Worm (Caenorhabditis elegans) whole organism, midembryonic: Measurements from ENCODE around the gene B0286.1.

ENCODE experiments used
- cog-1 ChIP-seq: sonication (generic microtip); optimal IDR thresholded peaks from 2 replicates; lab custom pipeline; 2016; ENCODE audit warnings: missing genetic modification characterization, missing compliant biosample characterization
- flt-1 ChIP-seq: fragments of 200-800 bp; sonication (Bioruptor generic); IDR thresholded peaks from 2 replicates; pipeline ENCODE4 v1.3.6; 2022; ENCODE audit warnings: missing genetic modification characterization, missing compliant biosample characterization

- TF ChIP-seq cog-1 (tag; lab: Kevin White, UChicago), result no peak
- no peak for TF ChIP-seq flt-1 (GFP tag; lab: Robert Waterston, UW)
These were observed 40.6 kb upstream of the B0286.1 start for ce11 chrII:4337731-4338130.
